Worm (Caenorhabditis elegans) whole organism, midembryonic: ENCODE results near the gene R10H1.1.

ENCODE experiments used
- T22C8.4 ChIP-seq: fragments of 200-800 bp; sonication (Bioruptor generic); IDR thresholded peaks from 2 replicates; pipeline ENCODE4 v1.3.6; 2022; ENCODE audit warnings: missing genetic modification characterization, missing compliant biosample characterization
- cog-1 ChIP-seq: sonication (generic microtip); optimal IDR thresholded peaks from 2 replicates; lab custom pipeline; 2016; ENCODE audit warnings: missing genetic modification characterization, missing compliant biosample characterization
- flt-1 ChIP-seq: fragments of 200-800 bp; sonication (Bioruptor generic); IDR thresholded peaks from 2 replicates; pipeline ENCODE4 v1.3.6; 2022; ENCODE audit warnings: missing genetic modification characterization, missing compliant biosample characterization
- med-1 ChIP-seq: sonication (generic microtip); optimal IDR thresholded peaks from 2 replicates; lab custom pipeline; 2017; ENCODE audit warnings: missing genetic modification characterization, mild to moderate bottlenecking, missing compliant biosample characterization, antibody characterized with exemption, missing genetic modification reagents; ENCODE audit not compliant: insufficient read depth
- tab-1 ChIP-seq: fragments of 200-800 bp; sonication (Bioruptor generic); IDR thresholded peaks from 2 replicates; pipeline ENCODE4 v1.3.6; 2022; ENCODE audit warnings: missing genetic modification characterization, missing compliant biosample characterization
- ztf-23 ChIP-seq: fragments of 200-800 bp; sonication (Bioruptor generic); IDR thresholded peaks from 2 replicates; pipeline ENCODE4 v1.3.6; 2022; ENCODE audit warnings: missing genetic modification reagents, missing genetic modification characterization, missing compliant biosample characterization
- ztf-29 ChIP-seq: fragments of 200-800 bp; sonication (Bioruptor generic); IDR thresholded peaks from 2 replicates; pipeline ENCODE4 v1.3.6; 2022; ENCODE audit warnings: missing genetic modification reagents, missing genetic modification characterization, missing compliant biosample characterization

ce11 chrII:7465519-7465918 is 28.7 kb upstream of the R10H1.1 start, which contains the start of gene sro-1:
- TF ChIP-seq ztf-23 = no peak
- TF ChIP-seq tab-1 (GFP tag; lab: Robert Waterston, UW) = no peak
- no peak for TF ChIP-seq ztf-29 (GFP tag; lab: Robert Waterston, UW)
- no peak for TF ChIP-seq med-1
- TF ChIP-seq flt-1 (GFP tag; lab: Robert Waterston, UW) = no peak
- no peak for TF ChIP-seq T22C8.4 (GFP tag; lab: Robert Waterston, UW)
- no peak for TF ChIP-seq cog-1 (tag; lab: Kevin White, UChicago)
